Fruit fly (Drosophila melanogaster) whole organism, embryonic: ENCODE measurements around the gene ph-d.
A peak's percentile ranks its signal among the peaks of the same experiment; 100 is the strongest.

ENCODE experiments used
- Bteb2 ChIP-seq: fragments of 200-800 bp; sonication (Bioruptor generic); optimal IDR thresholded peaks from 2 replicates; lab custom pipeline; 2016; ENCODE audit warnings: missing biosample characterization, missing genetic modification characterization
- CG10366 ChIP-seq: fragments of 200-800 bp; sonication (Bioruptor generic); IDR thresholded peaks from 2 replicates; pipeline ENCODE4 v1.3.6; 2022; ENCODE audit warnings: missing biosample characterization, missing genetic modification characterization
- CG10543 ChIP-seq: fragments of 200-800 bp; sonication (Bioruptor generic); optimal IDR thresholded peaks from 3 replicates; lab custom pipeline; 2017; ENCODE audit warnings: missing biosample characterization, mild to moderate bottlenecking, missing genetic modification characterization, moderate library complexity
- CG10654 ChIP-seq: fragments of 200-800 bp; sonication (Bioruptor generic); optimal IDR thresholded peaks from 2 replicates; lab custom pipeline; 2016; ENCODE audit warnings: missing biosample characterization, missing genetic modification characterization
- CG10959 ChIP-seq: fragments of 200-800 bp; sonication (Bioruptor generic); IDR thresholded peaks from 2 replicates; pipeline ENCODE4 v1.3.6; 2022; ENCODE audit warnings: missing biosample characterization, missing genetic modification characterization
- CG12236 ChIP-seq: fragments of 200-800 bp; sonication (Bioruptor generic); optimal IDR thresholded peaks from 2 replicates; lab custom pipeline; 2016; ENCODE audit warnings: missing biosample characterization, missing genetic modification characterization
- CG12299 ChIP-seq: fragments of 200-800 bp; sonication (Bioruptor generic); optimal IDR thresholded peaks from 2 replicates; lab custom pipeline; 2018; ENCODE audit warnings: missing biosample characterization, mild to moderate bottlenecking, missing genetic modification characterization
- CG13296 ChIP-seq: fragments of 200-800 bp; sonication (Bioruptor generic); optimal IDR thresholded peaks from 3 replicates; lab custom pipeline; 2018; ENCODE audit warnings: missing biosample characterization, mild to moderate bottlenecking, missing genetic modification characterization
- CG1792 ChIP-seq: fragments of 200-800 bp; sonication (Bioruptor generic); optimal IDR thresholded peaks from 2 replicates; lab custom pipeline; 2016; ENCODE audit warnings: missing biosample characterization, missing genetic modification characterization
- CG18476 ChIP-seq: fragments of 200-800 bp; sonication (Bioruptor generic); optimal IDR thresholded peaks from 2 replicates; lab custom pipeline; 2016; ENCODE audit warnings: missing biosample characterization, mild to moderate bottlenecking, missing genetic modification characterization
- CG18619 ChIP-seq: fragments of 200-800 bp; sonication (Bioruptor generic); optimal IDR thresholded peaks from 3 replicates; lab custom pipeline; 2017; ENCODE audit warnings: missing biosample characterization, mild to moderate bottlenecking, missing genetic modification characterization
- CG18764 ChIP-seq: fragments of 200-800 bp; sonication (Bioruptor generic); optimal IDR thresholded peaks from 3 replicates; lab custom pipeline; 2016; ENCODE audit warnings: missing biosample characterization, missing genetic modification characterization
- CG30020 ChIP-seq: fragments of 200-800 bp; optimal IDR thresholded peaks from 2 replicates; lab custom pipeline; 2019; ENCODE audit warnings: missing biosample characterization, mild to moderate bottlenecking, missing genetic modification characterization, moderate library complexity
- CG30403 ChIP-seq: fragments of 200-800 bp; sonication (Bioruptor generic); optimal IDR thresholded peaks from 3 replicates; lab custom pipeline; 2016; ENCODE audit warnings: missing biosample characterization, missing genetic modification characterization
- CG31388 ChIP-seq: fragments of 200-800 bp; sonication (Bioruptor generic); optimal IDR thresholded peaks from 2 replicates; lab custom pipeline; 2016; ENCODE audit warnings: missing biosample characterization, missing genetic modification characterization
- CG42726 ChIP-seq: fragments of 200-800 bp; sonication (Bioruptor generic); IDR thresholded peaks from 2 replicates; pipeline ENCODE4 v1.3.6; 2022; ENCODE audit warnings: missing biosample characterization, missing genetic modification characterization; ENCODE audit not compliant: partially characterized antibody
- CG7556 ChIP-seq: fragments of 200-800 bp; sonication (Bioruptor generic); optimal IDR thresholded peaks from 2 replicates; lab custom pipeline; 2017; ENCODE audit warnings: missing biosample characterization, mild to moderate bottlenecking, missing genetic modification characterization
- CG7928 ChIP-seq: fragments of 200-800 bp; sonication (Bioruptor generic); optimal IDR thresholded peaks from 2 replicates; lab custom pipeline; 2017; ENCODE audit warnings: missing biosample characterization, mild to moderate bottlenecking, missing genetic modification characterization
- CG7987 ChIP-seq: fragments of 200-800 bp; sonication (Bioruptor generic); optimal IDR thresholded peaks from 2 replicates; lab custom pipeline; 2018; ENCODE audit warnings: missing biosample characterization, mild to moderate bottlenecking, missing genetic modification characterization, moderate library complexity
- CG8281 ChIP-seq: fragments of 200-800 bp; sonication (Bioruptor generic); optimal IDR thresholded peaks from 2 replicates; lab custom pipeline; 2018; ENCODE audit warnings: missing biosample characterization, mild to moderate bottlenecking, missing genetic modification characterization, moderate library complexity
- CkIIα-i1 ChIP-seq: fragments of 200-800 bp; sonication (Bioruptor generic); IDR thresholded peaks from 2 replicates; pipeline ENCODE4 v1.3.6; 2022; ENCODE audit warnings: missing biosample characterization, missing genetic modification characterization
- Dad ChIP-seq: fragments of 200-800 bp; sonication (Bioruptor generic); optimal IDR thresholded peaks from 3 replicates; lab custom pipeline; 2016; ENCODE audit warnings: missing biosample characterization, missing genetic modification characterization
- Dip2 ChIP-seq: fragments of 200-800 bp; sonication (Bioruptor generic); IDR thresholded peaks from 2 replicates; pipeline ENCODE4 v1.3.6; 2022; ENCODE audit warnings: missing biosample characterization, missing genetic modification characterization
- HLH54F ChIP-seq: fragments of 200-800 bp; sonication (Bioruptor generic); optimal IDR thresholded peaks from 3 replicates; lab custom pipeline; 2016; ENCODE audit warnings: missing biosample characterization, missing genetic modification characterization
- Hr39 ChIP-seq: fragments of >200 bp; optimal IDR thresholded peaks from 2 replicates; lab custom pipeline; 2017
- Jarid2 ChIP-seq: fragments of 200-800 bp; sonication (Bioruptor generic); optimal IDR thresholded peaks from 3 replicates; lab custom pipeline; 2017; ENCODE audit warnings: mild to moderate bottlenecking, missing biosample characterization, missing genetic modification reagents, missing genetic modification characterization
- Lpt ChIP-seq: fragments of >200 bp; optimal IDR thresholded peaks from 2 replicates; lab custom pipeline; 2018; ENCODE audit warnings: missing biosample characterization, missing genetic modification characterization
- NC2β ChIP-seq: fragments of 200-800 bp; sonication (Bioruptor generic); optimal IDR thresholded peaks from 2 replicates; lab custom pipeline; 2016; ENCODE audit warnings: missing biosample characterization, missing genetic modification characterization
- bab2 ChIP-seq: fragments of 200-800 bp; sonication (Bioruptor generic); optimal IDR thresholded peaks from 2 replicates; lab custom pipeline; 2016; ENCODE audit warnings: missing biosample characterization, missing genetic modification characterization
- bigmax ChIP-seq: fragments of 200-800 bp; sonication (Bioruptor generic); optimal IDR thresholded peaks from 2 replicates; lab custom pipeline; 2018; ENCODE audit warnings: missing biosample characterization, mild to moderate bottlenecking, missing genetic modification characterization
- chinmo ChIP-seq: fragments of 200-800 bp; sonication (Bioruptor generic); IDR thresholded peaks from 4 replicates; pipeline ENCODE4 v1.3.6; 2022; ENCODE audit warnings: missing biosample characterization, missing genetic modification characterization; ENCODE audit not compliant: partially characterized antibody
- dysf ChIP-seq: fragments of 200-800 bp; sonication (Bioruptor generic); IDR thresholded peaks from 3 replicates; pipeline ENCODE4 v1.3.6; 2022; ENCODE audit warnings: missing biosample characterization, missing genetic modification characterization
- eyg ChIP-seq: fragments of 200-800 bp; sonication (Bioruptor generic); optimal IDR thresholded peaks from 3 replicates; lab custom pipeline; 2016; ENCODE audit warnings: missing biosample characterization, missing genetic modification characterization
- fd102C ChIP-seq: fragments of 200-800 bp; sonication (Bioruptor generic); optimal IDR thresholded peaks from 2 replicates; lab custom pipeline; 2018; ENCODE audit warnings: missing biosample characterization, mild to moderate bottlenecking, missing genetic modification characterization, moderate library complexity
- gcm2 ChIP-seq: fragments of 200-800 bp; sonication (Bioruptor generic); optimal IDR thresholded peaks from 2 replicates; lab custom pipeline; 2016; ENCODE audit warnings: missing biosample characterization, missing genetic modification characterization
- h ChIP-seq: fragments of >200 bp; optimal IDR thresholded peaks from 2 replicates; lab custom pipeline; 2017
- hb ChIP-seq: fragments of 200-800 bp; sonication (Bioruptor generic); IDR thresholded peaks from 3 replicates; pipeline ENCODE4 v1.3.6; 2022; ENCODE audit warnings: missing biosample characterization, missing genetic modification characterization; ENCODE audit not compliant: partially characterized antibody
- jigr1 ChIP-seq: fragments of 200-800 bp; sonication (Bioruptor generic); IDR thresholded peaks from 3 replicates; pipeline ENCODE4 v1.3.6; 2022; ENCODE audit warnings: missing biosample characterization, missing genetic modification characterization
- kah ChIP-seq: fragments of 200-800 bp; sonication (Bioruptor generic); optimal IDR thresholded peaks from 2 replicates; lab custom pipeline; 2018; ENCODE audit warnings: missing biosample characterization, mild to moderate bottlenecking, missing genetic modification characterization
- kni ChIP-seq: fragments of 200-800 bp; sonication (Bioruptor generic); optimal IDR thresholded peaks from 3 replicates; lab custom pipeline; 2017; ENCODE audit warnings: mild to moderate bottlenecking, missing biosample characterization, missing genetic modification reagents, missing genetic modification characterization
- nerfin-1 ChIP-seq: fragments of 200-800 bp; sonication (Bioruptor generic); optimal IDR thresholded peaks from 3 replicates; lab custom pipeline; 2019; ENCODE audit warnings: missing biosample characterization, mild to moderate bottlenecking, missing genetic modification characterization, moderate library complexity
- org-1 ChIP-seq: fragments of 200-800 bp; sonication (Bioruptor generic); optimal IDR thresholded peaks from 2 replicates; lab custom pipeline; 2017; ENCODE audit warnings: missing biosample characterization, missing genetic modification characterization
- pan ChIP-seq, 4 experiments: fragments of >200 bp in 3 of 4; fragments of 200-800 bp in 1 of 4; sonication (Bioruptor generic) in 1 of 4; optimal IDR thresholded peaks in 3 of 4; IDR thresholded peaks in 1 of 4; 2 replicates each; pipeline versions ENCODE4 v1.3.6 to Lab custom; 2017 to 2022; ENCODE audit warnings: missing biosample characterization in 2 of 4, missing genetic modification characterization in 2 of 4, mixed read lengths in 1 of 4
- sc ChIP-seq, 3 experiments: fragments of >200 bp in 2 of 3; fragments of 200-800 bp in 1 of 3; sonication (Bioruptor generic) in 1 of 3; optimal IDR thresholded peaks; 2 replicates in 2 of 3; 3 replicates in 1 of 3; lab custom pipeline; 2017; ENCODE audit warnings: mild to moderate bottlenecking in 1 of 3, missing biosample characterization in 1 of 3, missing genetic modification characterization in 1 of 3, missing genetic modification reagents in 1 of 3
- seq ChIP-seq: fragments of 200-800 bp; sonication (Bioruptor generic); IDR thresholded peaks from 2 replicates; pipeline ENCODE4 v1.3.6; 2022; ENCODE audit warnings: missing biosample characterization, missing genetic modification characterization
- sqz ChIP-seq: fragments of 200-800 bp; sonication (Bioruptor generic); optimal IDR thresholded peaks from 3 replicates; lab custom pipeline; 2018; ENCODE audit warnings: missing biosample characterization, mild to moderate bottlenecking, missing genetic modification characterization
- tin ChIP-seq: fragments of 200-800 bp; sonication (Bioruptor generic); optimal IDR thresholded peaks from 3 replicates; lab custom pipeline; 2016; ENCODE audit warnings: missing biosample characterization, missing genetic modification characterization
- tx ChIP-seq: fragments of 200-800 bp; sonication (Bioruptor generic); optimal IDR thresholded peaks from 2 replicates; lab custom pipeline; 2016; ENCODE audit warnings: missing biosample characterization, missing genetic modification characterization
- vfl ChIP-seq: fragments of 200-800 bp; sonication (Bioruptor generic); optimal IDR thresholded peaks from 2 replicates; lab custom pipeline; 2016; ENCODE audit warnings: missing biosample characterization, missing genetic modification characterization

ph-d gene

dm6 chrX:2136831-2137452 lies 13.9 kb upstream of the ph-d start (continued):
- TF ChIP-seq sc (optimal IDR thresholded peaks at IDR 0.05; lab: Kevin White, UChicago): no peak
- peak; percentile 100 for TF ChIP-seq sc (GFP tag; optimal IDR thresholded peaks at IDR 0.05; lab: Kevin White, UChicago)
- peak; percentile 85 for TF ChIP-seq Dip2 (GFP tag; lab: Robert Waterston, UW)
- TF ChIP-seq CG10959 (GFP tag; lab: Robert Waterston, UW): peak; percentile 100
- peak; percentile 100 for TF ChIP-seq HLH54F (GFP tag; lab: Kevin White, UChicago)
- TF ChIP-seq fd102C: peak; percentile 100
- peak; percentile 100 for TF ChIP-seq CG10366 (GFP tag; lab: Robert Waterston, UW)
- peak; percentile 99 for TF ChIP-seq org-1 (GFP tag; lab: Kevin White, UChicago)
- peak; percentile 100 for TF ChIP-seq tx (GFP tag; lab: Kevin White, UChicago)
- peak; percentile 100 for TF ChIP-seq CG13296
- peak; percentile 96 for TF ChIP-seq CG10543
- peak; percentile 100 for TF ChIP-seq bab2 (GFP tag; lab: Kevin White, UChicago)
- TF ChIP-seq dysf (GFP tag; lab: Robert Waterston, UW): peak; percentile 100
- peak; percentile 97 for TF ChIP-seq CG8281
- peak; percentile 90 for TF ChIP-seq bigmax (GFP tag; lab: Kevin White, UChicago)
- peak; percentile 100 for TF ChIP-seq CkIIα-i1 (GFP tag; lab: Robert Waterston, UW)
- peak; percentile 98 for TF ChIP-seq CG7556 (GFP tag; lab: Kevin White, UChicago)
- TF ChIP-seq CG7928 (GFP tag; lab: Kevin White, UChicago): peak; percentile 89
- TF ChIP-seq Lpt (GFP tag; lab: Kevin White, UChicago): peak; percentile 1
- peak; percentile 99 for TF ChIP-seq CG7987 (GFP tag; lab: Kevin White, UChicago)
- TF ChIP-seq eyg (GFP tag; lab: Kevin White, UChicago): peak; percentile 100
- peak; percentile 100 for TF ChIP-seq jigr1 (GFP tag; lab: Robert Waterston, UW)
- TF ChIP-seq nerfin-1 (tag; lab: Kevin White, UChicago): peak; percentile 100
- TF ChIP-seq CG10654 (GFP tag; lab: Kevin White, UChicago): peak; percentile 100
- peak; percentile 100 for TF ChIP-seq CG12236
- TF ChIP-seq chinmo (GFP tag; lab: Robert Waterston, UW): peak; percentile 97; the same call in 3 of the 4 replicates
- TF ChIP-seq kni (GFP tag; lab: Kevin White, UChicago): peak; percentile 99
- no peak for TF ChIP-seq h (lab: Kevin White, UChicago)
- TF ChIP-seq CG30020 (tag; lab: Kevin White, UChicago): peak; percentile 91
- peak; percentile 99 for TF ChIP-seq vfl
- TF ChIP-seq CG12299: peak; percentile 100
- peak; percentile 100 for TF ChIP-seq CG30403 (GFP tag; lab: Kevin White, UChicago)
- TF ChIP-seq CG18764 (GFP tag; lab: Kevin White, UChicago): peak; percentile 100
- TF ChIP-seq NC2β (GFP tag; lab: Kevin White, UChicago): peak; percentile 100
- peak in 1 of 2 experiments; percentile 84 for TF ChIP-seq pan (optimal IDR thresholded peaks at IDR 0.05; lab: Kevin White, UChicago)
- TF ChIP-seq pan (GFP tag; optimal IDR thresholded peaks at IDR 0.05 in 1 of 2, IDR thresholded peaks at IDR 0.05 in 1 of 2): peak; percentile 85 to 100
- peak; percentile 100 for TF ChIP-seq sqz (GFP tag; lab: Kevin White, UChicago)
- TF ChIP-seq CG1792 (GFP tag; lab: Kevin White, UChicago): peak; percentile 100
- peak; percentile 99 for TF ChIP-seq kah
- TF ChIP-seq Hr39 (lab: Kevin White, UChicago): no peak
- TF ChIP-seq Bteb2 (GFP tag; lab: Kevin White, UChicago): peak; percentile 99
- peak; percentile 99 for TF ChIP-seq gcm2 (GFP tag; lab: Kevin White, UChicago)
- TF ChIP-seq Dad (GFP tag; lab: Kevin White, UChicago): peak; percentile 100
- peak; percentile 100 for TF ChIP-seq CG31388 (GFP tag; lab: Kevin White, UChicago)
- no peak for TF ChIP-seq CG42726 (GFP tag; lab: Robert Waterston, UW)
- peak; percentile 99 for TF ChIP-seq CG18476 (GFP tag; lab: Kevin White, UChicago)
- no peak for TF ChIP-seq hb
- peak; percentile 92 for TF ChIP-seq Jarid2 (GFP tag; lab: Kevin White, UChicago)
- peak; percentile 100 for TF ChIP-seq tin
- TF ChIP-seq CG18619 (GFP tag; lab: Kevin White, UChicago): peak; percentile 100
- TF ChIP-seq seq: peak; percentile 100
